Worm (Caenorhabditis elegans) whole organism, L4 larva: ENCODE results near the gene F10A3.11.
A peak's percentile ranks its signal among the peaks of the same experiment; 100 is the strongest.

Experiments used
- D1046.2 ChIP-seq: fragments of 200-800 bp; sonication (Bioruptor generic); IDR thresholded peaks from 2 replicates; pipeline ENCODE4 v1.3.6; 2022; ENCODE audit warnings: missing genetic modification characterization, missing compliant biosample characterization
- R02D3.7 ChIP-seq: fragments of 150-350 bp; sonication (generic microtip); optimal IDR thresholded peaks from 3 replicates; lab custom pipeline; 2014; ENCODE audit warnings: missing biosample characterization, missing genetic modification characterization
- T20F7.1 ChIP-seq: fragments of 200-800 bp; sonication (Bioruptor generic); optimal IDR thresholded peaks from 2 replicates; lab custom pipeline; 2018; ENCODE audit warnings: mild to moderate bottlenecking, missing genetic modification characterization, missing compliant biosample characterization
- Y5F2A.4 ChIP-seq: fragments of 200-800 bp; sonication (Bioruptor generic); optimal IDR thresholded peaks from 2 replicates; lab custom pipeline; 2018; ENCODE audit warnings: mild to moderate bottlenecking, missing genetic modification characterization, missing compliant biosample characterization
- ZK546.5 ChIP-seq, 2 experiments: sonication (generic microtip); optimal IDR thresholded peaks; 2 replicates each; lab custom pipeline; 2017; ENCODE audit warnings: missing biosample characterization in 2 of 2, missing genetic modification characterization in 2 of 2
- ceh-28 ChIP-seq: fragments of 150-350 bp; optimal IDR thresholded peaks from 2 replicates; lab custom pipeline; 2014; ENCODE audit warnings: missing biosample characterization, missing genetic modification reagents, missing genetic modification characterization
- ceh-32 ChIP-seq: sonication (generic microtip); optimal IDR thresholded peaks from 2 replicates; lab custom pipeline; 2016; ENCODE audit warnings: mild to moderate bottlenecking, missing genetic modification characterization, missing compliant biosample characterization; ENCODE audit not compliant: poor library complexity
- ceh-44 ChIP-seq: fragments of 200-800 bp; sonication (Bioruptor generic); IDR thresholded peaks from 2 replicates; pipeline ENCODE4 v1.3.6; 2022; ENCODE audit warnings: missing genetic modification reagents, missing genetic modification characterization, missing compliant biosample characterization
- ceh-62 ChIP-seq: sonication (generic microtip); optimal IDR thresholded peaks from 2 replicates; lab custom pipeline; 2017; ENCODE audit warnings: missing biosample characterization, missing genetic modification characterization
- daf-16 ChIP-seq, 3 experiments: sonication (generic microtip); optimal IDR thresholded peaks; 2 replicates each; lab custom pipeline; 2016 to 2017; ENCODE audit warnings: missing genetic modification characterization in 3 of 3, missing genetic modification reagents in 3 of 3, mild to moderate bottlenecking in 2 of 3, missing compliant biosample characterization in 2 of 3, missing biosample characterization in 1 of 3, moderate library complexity in 1 of 3
- dmd-6 ChIP-seq: fragments of 200-800 bp; sonication (Bioruptor generic); IDR thresholded peaks from 2 replicates; pipeline ENCODE4 v1.3.6; 2022; ENCODE audit warnings: missing genetic modification reagents, missing genetic modification characterization, missing compliant biosample characterization
- dmd-8 ChIP-seq: fragments of 200-800 bp; sonication (Bioruptor generic); IDR thresholded peaks from 2 replicates; pipeline ENCODE4 v1.3.6; 2022; ENCODE audit warnings: missing genetic modification characterization, missing compliant biosample characterization
- dmd-9 ChIP-seq: fragments of 200-800 bp; sonication (Bioruptor generic); IDR thresholded peaks from 2 replicates; pipeline ENCODE4 v1.3.6; 2022; ENCODE audit warnings: missing genetic modification reagents, missing genetic modification characterization, missing compliant biosample characterization
- duxl-1 ChIP-seq: sonication (generic microtip); optimal IDR thresholded peaks from 2 replicates; lab custom pipeline; 2016; ENCODE audit warnings: mild to moderate bottlenecking, missing genetic modification characterization, moderate library complexity, missing compliant biosample characterization; ENCODE audit not compliant: poor library complexity
- dve-1 ChIP-seq: sonication (generic microtip); optimal IDR thresholded peaks from 2 replicates; lab custom pipeline; 2017; ENCODE audit warnings: antibody characterized with exemption, mild to moderate bottlenecking, missing genetic modification characterization, missing compliant biosample characterization; ENCODE audit not compliant: insufficient read depth
- fos-1 ChIP-seq: fragments of 150-350 bp; optimal IDR thresholded peaks from 2 replicates; lab custom pipeline; 2014; ENCODE audit warnings: missing biosample characterization, missing genetic modification characterization
- lin-13 ChIP-seq: fragments of 150-350 bp; optimal IDR thresholded peaks from 2 replicates; lab custom pipeline; 2014; ENCODE audit warnings: missing biosample characterization, missing genetic modification reagents, missing genetic modification characterization
- lin-15B ChIP-seq: fragments of 150-350 bp; sonication (generic microtip); optimal IDR thresholded peaks from 3 replicates; lab custom pipeline; 2014; ENCODE audit warnings: missing biosample characterization, missing genetic modification characterization
- lir-3 ChIP-seq: sonication (generic microtip); optimal IDR thresholded peaks from 2 replicates; lab custom pipeline; 2016; ENCODE audit warnings: mild to moderate bottlenecking, missing genetic modification characterization, missing compliant biosample characterization
- mdt-29 ChIP-seq: fragments of 200-800 bp; sonication (Bioruptor generic); IDR thresholded peaks from 2 replicates; pipeline ENCODE4 v1.3.6; 2022; ENCODE audit warnings: missing genetic modification reagents, missing genetic modification characterization, missing compliant biosample characterization
- mes-2 ChIP-seq: sonication (generic microtip); optimal IDR thresholded peaks from 2 replicates; lab custom pipeline; 2016; ENCODE audit warnings: missing genotype, mild to moderate bottlenecking, missing genetic modification characterization, missing compliant biosample characterization; ENCODE audit not compliant: poor library complexity, severe bottlenecking
- nhr-102 ChIP-seq: sonication (generic microtip); optimal IDR thresholded peaks from 2 replicates; lab custom pipeline; 2016; ENCODE audit warnings: mild to moderate bottlenecking, missing genetic modification characterization, moderate library complexity, missing compliant biosample characterization
- nhr-237 ChIP-seq: sonication (generic microtip); optimal IDR thresholded peaks from 2 replicates; lab custom pipeline; 2017; ENCODE audit warnings: missing biosample characterization, missing genetic modification characterization
- nhr-28 ChIP-seq: fragments of 150-350 bp; optimal IDR thresholded peaks from 2 replicates; lab custom pipeline; 2014; ENCODE audit warnings: missing biosample characterization, missing genetic modification characterization
- pha-4 ChIP-seq, 2 experiments: fragments of 150-350 bp in 1 of 2; fragments of 200-800 bp in 1 of 2; sonication (Bioruptor generic) in 1 of 2; IDR thresholded peaks in 1 of 2; optimal IDR thresholded peaks in 1 of 2; 2 replicates each; pipeline versions ENCODE4 v1.3.6 to Lab custom; 2014 to 2022; ENCODE audit warnings: missing genetic modification characterization in 2 of 2, missing genetic modification reagents in 2 of 2, missing biosample characterization in 1 of 2, missing compliant biosample characterization in 1 of 2
- pqm-1 ChIP-seq: sonication (generic microtip); optimal IDR thresholded peaks from 2 replicates; lab custom pipeline; 2017; ENCODE audit warnings: missing biosample characterization, missing genetic modification characterization
- rbr-2 ChIP-seq: sonication (generic microtip); optimal IDR thresholded peaks from 2 replicates; lab custom pipeline; 2016; ENCODE audit warnings: missing genotype, missing genetic modification characterization, missing compliant biosample characterization
- saeg-2 ChIP-seq: fragments of 200-800 bp; sonication (Bioruptor generic); IDR thresholded peaks from 2 replicates; pipeline ENCODE4 v1.3.6; 2022; ENCODE audit warnings: missing genetic modification reagents, missing genetic modification characterization, missing compliant biosample characterization
- skn-1 ChIP-seq: fragments of 150-350 bp; optimal IDR thresholded peaks from 2 replicates; lab custom pipeline; 2014; ENCODE audit warnings: missing biosample characterization, missing genetic modification characterization
- snpc-1.2 ChIP-seq: fragments of 200-800 bp; sonication (Bioruptor generic); IDR thresholded peaks from 2 replicates; pipeline ENCODE4 v1.3.6; 2022; ENCODE audit warnings: missing genetic modification reagents, missing genetic modification characterization, missing compliant biosample characterization
- tag-97 ChIP-seq: fragments of 200-800 bp; sonication (Bioruptor generic); IDR thresholded peaks from 2 replicates; pipeline ENCODE4 v1.3.6; 2022; ENCODE audit warnings: missing genetic modification characterization, missing compliant biosample characterization
- unc-130 ChIP-seq: sonication (generic microtip); optimal IDR thresholded peaks from 2 replicates; lab custom pipeline; 2016; ENCODE audit warnings: missing genetic modification reagents, missing genetic modification characterization, missing compliant biosample characterization
- zfp-3 ChIP-seq: fragments of 200-800 bp; sonication (Bioruptor generic); conservative IDR thresholded peaks from 2 replicates; pipeline ENCODE4 v1.3.6; 2022; ENCODE audit warnings: missing genetic modification reagents, missing genetic modification characterization, missing compliant biosample characterization
- zip-11 ChIP-seq: fragments of 200-800 bp; sonication (Bioruptor generic); IDR thresholded peaks from 2 replicates; pipeline ENCODE4 v1.3.6; 2022; ENCODE audit warnings: missing genetic modification characterization, missing compliant biosample characterization
- ztf-11 ChIP-seq: fragments of 150-350 bp; optimal IDR thresholded peaks from 2 replicates; lab custom pipeline; 2014; ENCODE audit warnings: missing biosample characterization, missing genetic modification characterization
- ztf-7 ChIP-seq: fragments of 150-350 bp; optimal IDR thresholded peaks from 2 replicates; lab custom pipeline; 2014; ENCODE audit warnings: missing biosample characterization, missing genetic modification characterization

F10A3.11 gene

DNA sequence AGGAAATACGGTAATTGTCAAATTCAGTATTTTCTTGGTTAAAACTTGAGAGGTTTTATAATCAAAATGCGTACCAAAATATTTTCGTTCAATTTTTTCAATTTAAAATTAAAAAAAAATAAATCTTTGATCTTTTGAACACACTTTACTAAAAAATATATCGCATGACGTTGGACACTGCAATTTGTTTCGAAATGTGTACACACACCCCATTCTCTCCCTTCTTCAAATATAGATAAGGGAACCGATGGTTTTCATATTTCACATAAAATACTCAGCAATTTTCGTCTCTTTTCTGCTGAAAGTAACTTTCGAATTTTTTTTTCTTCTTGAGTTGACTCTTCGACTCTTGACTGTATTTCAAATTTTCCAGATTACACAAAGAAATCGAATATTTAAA is 41.0 kb upstream of the F10A3.11 start:
- TF ChIP-seq zip-11 (GFP tag; lab: Robert Waterston, UW) (no peak), mdt-29 (no peak), ztf-7 (tag; lab: Kevin White, UChicago) (no peak), zfp-3 (GFP tag; lab: Robert Waterston, UW) (no peak), pha-4 (GFP tag; IDR thresholded peaks at IDR 0.05; lab: Robert Waterston, UW) (no peak), pha-4 (tag; optimal IDR thresholded peaks at IDR 0.05; lab: Kevin White, UChicago) (peak; percentile 7), dve-1 (tag; lab: Kevin White, UChicago) (peak; percentile 32), mes-2 (tag; lab: Kevin White, UChicago) (no peak), pqm-1 (peak; percentile 1), tag-97 (no peak), dmd-6 (GFP tag; lab: Robert Waterston, UW) (peak; percentile 12; the same call in 1 of the 2 replicates), ceh-32 (tag; lab: Kevin White, UChicago) (no peak), nhr-28 (tag; lab: Kevin White, UChicago) (peak; percentile 60), daf-16 (GFP tag; optimal IDR thresholded peaks at IDR 0.05; lab: Kevin White, UChicago) (no peak), daf-16 (tag; optimal IDR thresholded peaks at IDR 0.05; lab: Kevin White, UChicago) (peak; percentile 29), snpc-1.2 (no peak)

- TF ChIP-seq ztf-11 (no peak), skn-1 (no peak), dmd-8 (GFP tag; lab: Robert Waterston, UW) (no peak), lir-3 (tag; lab: Kevin White, UChicago) (no peak), fos-1 (no peak), D1046.2 (no peak), ceh-44 (GFP tag; lab: Robert Waterston, UW) (no peak), R02D3.7 (tag; lab: Kevin White, UChicago) (no peak), T20F7.1 (GFP tag; lab: Kevin White, UChicago) (no peak), ZK546.5 (tag; optimal IDR thresholded peaks at IDR 0.05; lab: Kevin White, UChicago) (no peak), lin-13 (no peak), zfp-3 (GFP tag; lab: Robert Waterston, UW) (no peak), Y5F2A.4 (GFP tag; lab: Kevin White, UChicago) (no peak), duxl-1 (tag; lab: Kevin White, UChicago) (no peak), ceh-28 (tag; lab: Kevin White, UChicago) (no peak), rbr-2 (tag; lab: Kevin White, UChicago) (no peak), nhr-102 (tag; lab: Kevin White, UChicago) (no peak)
Measured at ce11 chrV:16124739-16125138, 37.7 kb upstream of the F10A3.11 start, which contains the start of gene nhr-111. Gene nhr-111 (minus strand): TSS chrV:16124839.

DNA sequence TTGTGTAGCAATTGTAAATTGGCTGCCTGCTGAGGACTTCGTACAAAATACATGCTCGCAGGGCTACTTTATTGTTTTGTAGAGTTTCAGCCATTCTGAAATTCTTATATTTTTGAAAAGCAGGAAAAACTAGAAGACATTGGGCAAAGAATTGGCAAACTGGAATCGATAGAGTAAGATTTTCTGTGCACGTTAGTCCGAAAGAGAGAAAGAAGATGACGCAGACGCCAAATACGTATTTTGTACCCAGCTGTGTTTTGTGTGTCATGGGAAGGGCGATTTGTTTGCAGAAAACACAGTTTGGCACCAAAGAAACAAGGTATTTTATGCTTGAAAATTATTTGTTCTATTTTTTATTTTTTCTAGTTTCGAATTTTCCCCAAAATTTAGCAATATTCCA is 35.1 kb upstream of the F10A3.11 start, which contains the start of gene fbxa-143:
Gene fbxa-143, minus strand, starts transcription at position 101 of the 400 bp plus-strand sequence.
- TF ChIP-seq pha-4 (GFP tag; IDR thresholded peaks at IDR 0.05; lab: Robert Waterston, UW) (no peak), pha-4 (tag; optimal IDR thresholded peaks at IDR 0.05; lab: Kevin White, UChicago) (no peak), nhr-28 (tag; lab: Kevin White, UChicago) (peak; percentile 48)

- TF ChIP-seq daf-16 (GFP tag; optimal IDR thresholded peaks at IDR 0.05; lab: Kevin White, UChicago) (no peak), daf-16 (tag; optimal IDR thresholded peaks at IDR 0.05; lab: Kevin White, UChicago) (peak; percentile 38), nhr-237 (tag; lab: Kevin White, UChicago) (no peak), dmd-9 (no peak), skn-1 (no peak), dve-1 (tag; lab: Kevin White, UChicago) (peak; percentile 38), ceh-62 (tag; lab: Kevin White, UChicago) (no peak), saeg-2 (GFP tag; lab: Robert Waterston, UW) (no peak), lin-15B (tag; lab: Kevin White, UChicago) (no peak), unc-130 (GFP tag; lab: Kevin White, UChicago) (no peak), pqm-1 (peak; percentile 78)
Measured at ce11 chrV:16129116-16129515, 33.4 kb upstream of the F10A3.11 start.
